Fruit fly (Drosophila melanogaster): ENCODE measurements around the gene CG14573.

DNA sequence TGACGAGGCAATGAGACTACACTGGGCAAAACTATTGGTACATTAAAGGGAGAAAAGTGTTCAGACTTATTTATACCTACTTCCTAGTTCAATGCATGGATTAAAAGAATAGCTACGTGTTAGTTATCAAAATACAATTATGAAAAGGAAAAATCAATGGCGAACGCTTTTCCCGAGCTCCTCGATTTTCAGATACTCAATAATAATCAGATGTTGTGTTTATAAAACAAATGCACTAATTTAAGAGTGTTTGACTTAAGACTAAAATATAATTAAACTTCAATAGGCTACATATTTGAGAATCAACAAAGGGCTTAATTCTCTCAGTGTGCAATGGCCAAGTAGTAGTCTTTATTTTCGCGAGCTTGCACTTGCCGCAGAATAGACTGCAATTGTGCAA, 17.9 kb upstream of the CG14573 start:
- TF ChIP-seq CTCF (optimal IDR thresholded peaks at IDR 0.05) (no peak), CG8478 (optimal IDR thresholded peaks at IDR 0.05) (no peak)
